Worm (Caenorhabditis elegans): ENCODE results near the gene Y43F8B.15.
A peak's percentile ranks its signal among the peaks of the same experiment; 100 is the strongest.

The Y43F8B.15 gene

DNA sequence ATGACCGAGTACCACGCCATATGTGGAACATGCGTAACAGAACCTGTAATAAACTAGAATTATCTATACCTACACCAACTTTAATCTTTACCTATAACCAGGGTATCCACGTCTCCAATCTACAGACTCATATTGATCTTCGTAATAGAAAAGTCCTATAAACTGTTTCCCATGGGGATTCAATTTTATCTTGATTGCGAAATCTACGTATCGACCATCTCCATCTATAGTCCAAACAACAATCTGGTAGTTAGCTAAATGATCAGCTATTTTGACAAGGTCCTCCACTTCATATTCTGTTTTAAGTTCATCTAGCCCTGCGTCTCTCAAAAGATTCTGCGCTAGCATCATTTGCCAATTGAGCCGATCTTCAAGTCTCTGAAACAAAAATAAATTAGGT lies 32.3 kb downstream of the Y43F8B.15 start (continued):
- TF ChIP-seq fkh-4 (tag; optimal IDR thresholded peaks at IDR 0.05; ENCODE audit: borderline replicate concordance): no peak
- TF ChIP-seq nhr-85 (tag): peak; percentile 95
- TF ChIP-seq elt-3 (tag; optimal IDR thresholded peaks at IDR 0.05): no peak
- TF ChIP-seq isw-1 (GFP tag; IDR thresholded peaks at IDR 0.05): no peak
- TF ChIP-seq tlp-1 (tag; optimal IDR thresholded peaks at IDR 0.05): no peak
- no peak for TF ChIP-seq nhr-28 (tag; optimal IDR thresholded peaks at IDR 0.05)
- TF ChIP-seq aha-1 (tag; optimal IDR thresholded peaks at IDR 0.05): no peak
- TF ChIP-seq nhr-11 (tag; optimal IDR thresholded peaks at IDR 0.05): no peak
- TF ChIP-seq efl-1 (optimal IDR thresholded peaks at IDR 0.05): no peak
- no peak for TF ChIP-seq efl-1 (GFP tag; optimal IDR thresholded peaks at IDR 0.05 in 1 of 2)
- no peak for TF ChIP-seq pqm-1 (tag; optimal IDR thresholded peaks at IDR 0.05)
- TF ChIP-seq nhr-90 (tag; optimal IDR thresholded peaks at IDR 0.05; ENCODE audit: poor library complexity): no peak
- no peak for TF ChIP-seq nhr-12 (tag; optimal IDR thresholded peaks at IDR 0.05)
- no peak for TF ChIP-seq aly-2 (tag; optimal IDR thresholded peaks at IDR 0.05)
- TF ChIP-seq dsc-1 (tag; optimal IDR thresholded peaks at IDR 0.05): no peak
- TF ChIP-seq lir-3 (tag; optimal IDR thresholded peaks at IDR 0.05; ENCODE audit: poor library complexity): no peak
- no peak for TF ChIP-seq nhr-237 (tag; optimal IDR thresholded peaks at IDR 0.05)
- no peak for TF ChIP-seq nhr-76 (tag; optimal IDR thresholded peaks at IDR 0.05)
- TF ChIP-seq tbx-2 (tag; optimal IDR thresholded peaks at IDR 0.05): no peak
- TF ChIP-seq ceh-88 (GFP tag; IDR thresholded peaks at IDR 0.05): no peak
- no peak for TF ChIP-seq sptf-1 (tag; optimal IDR thresholded peaks at IDR 0.05)
- no peak for TF ChIP-seq sup-37 (GFP tag; optimal IDR thresholded peaks at IDR 0.05)
- no peak for TF ChIP-seq lin-15B (tag; optimal IDR thresholded peaks at IDR 0.05)
- TF ChIP-seq ztf-4 (tag; optimal IDR thresholded peaks at IDR 0.05): no peak
- no peak for TF ChIP-seq lin-13 (GFP tag; optimal IDR thresholded peaks at IDR 0.05)
- TF ChIP-seq jun-1 (tag; optimal IDR thresholded peaks at IDR 0.05): no peak
- no peak for TF ChIP-seq ama-1 (optimal IDR thresholded peaks at IDR 0.05)
- peak; percentile 45; the same call in 1 of the 2 replicates for TF ChIP-seq grh-1 (GFP tag; IDR thresholded peaks at IDR 0.05)
- TF ChIP-seq zip-4 (GFP tag; optimal IDR thresholded peaks at IDR 0.05): peak; percentile 19
- TF ChIP-seq lsy-2 (tag; optimal IDR thresholded peaks at IDR 0.05): peak; percentile 13 to 15
- TF ChIP-seq unc-30 (tag; optimal IDR thresholded peaks at IDR 0.05): no peak
- no peak for TF ChIP-seq lin-39 (tag; optimal IDR thresholded peaks at IDR 0.05)
- TF ChIP-seq C34B4.2 (tag; optimal IDR thresholded peaks at IDR 0.05): no peak
- TF ChIP-seq xbp-1 (tag; optimal IDR thresholded peaks at IDR 0.05): no peak
- no peak for TF ChIP-seq swsn-7 (tag; optimal IDR thresholded peaks at IDR 0.05)
- no peak for TF ChIP-seq F16B12.6 (tag; optimal IDR thresholded peaks at IDR 0.05)
- no peak for TF ChIP-seq nhr-77 (tag; optimal IDR thresholded peaks at IDR 0.05)
- no peak for TF ChIP-seq irx-1 (tag; optimal IDR thresholded peaks at IDR 0.05)
- no peak for TF ChIP-seq unc-98 (GFP tag; IDR thresholded peaks at IDR 0.05)
- no peak for TF ChIP-seq unc-86 (tag; optimal IDR thresholded peaks at IDR 0.05)
- TF ChIP-seq mef-2 (tag; optimal IDR thresholded peaks at IDR 0.05): no peak
- peak; percentile 73 for TF ChIP-seq lin-14 (GFP tag; optimal IDR thresholded peaks at IDR 0.05)
- TF ChIP-seq dpl-1 (GFP tag; optimal IDR thresholded peaks at IDR 0.05): no peak
- peak; percentile 36 for TF ChIP-seq nhr-71 (tag; optimal IDR thresholded peaks at IDR 0.05)
- TF ChIP-seq ets-5 (GFP tag; IDR thresholded peaks at IDR 0.05): no peak
- no peak for TF ChIP-seq skn-1 (tag; optimal IDR thresholded peaks at IDR 0.05)
- TF ChIP-seq efl-3 (GFP tag; optimal IDR thresholded peaks at IDR 0.05): no peak
- TF ChIP-seq vab-15 (tag; optimal IDR thresholded peaks at IDR 0.05): no peak
- no peak for TF ChIP-seq pag-3 (tag; optimal IDR thresholded peaks at IDR 0.05; ENCODE audit: borderline replicate concordance, insufficient read depth)
- TF ChIP-seq egl-13 (tag; optimal IDR thresholded peaks at IDR 0.05): no peak
- TF ChIP-seq ces-1 (GFP tag; optimal IDR thresholded peaks at IDR 0.05): no peak
- no peak for TF ChIP-seq Y116A8C.19 (tag; optimal IDR thresholded peaks at IDR 0.05; ENCODE audit: borderline replicate concordance)
- no peak for TF ChIP-seq snpc-4 (tag; optimal IDR thresholded peaks at IDR 0.05)
- TF ChIP-seq nhr-19 (GFP tag; conservative IDR thresholded peaks at IDR 0.05): peak; percentile 29; the same call in 1 of the 2 replicates

Data from whole organism, L1 larva.